Fruit fly (Drosophila melanogaster) whole organism, embryonic: Measurements from ENCODE around the gene IFT43.

Experiments used
- CG10147 ChIP-seq: fragments of 200-800 bp; sonication (Bioruptor generic); optimal IDR thresholded peaks from 2 replicates; lab custom pipeline; 2019; ENCODE audit warnings: missing biosample characterization, mild to moderate bottlenecking, missing genetic modification characterization, moderate library complexity
- CG10274 ChIP-seq: fragments of 200-800 bp; sonication (Bioruptor generic); optimal IDR thresholded peaks from 3 replicates; lab custom pipeline; 2017; ENCODE audit warnings: missing biosample characterization, mild to moderate bottlenecking, missing genetic modification characterization
- CG10959 ChIP-seq: fragments of 200-800 bp; sonication (Bioruptor generic); IDR thresholded peaks from 2 replicates; pipeline ENCODE4 v1.3.6; 2022; ENCODE audit warnings: missing biosample characterization, missing genetic modification characterization
- CG12155 ChIP-seq: fragments of 200-800 bp; sonication (Bioruptor generic); optimal IDR thresholded peaks from 3 replicates; lab custom pipeline; 2016; ENCODE audit warnings: missing biosample characterization, missing genetic modification characterization
- CG1233 ChIP-seq: fragments of 200-800 bp; sonication (Bioruptor generic); optimal IDR thresholded peaks from 4 replicates; lab custom pipeline; 2018; ENCODE audit warnings: missing biosample characterization, mild to moderate bottlenecking, missing genetic modification characterization
- CG12391 ChIP-seq: fragments of 200-800 bp; sonication (Bioruptor generic); optimal IDR thresholded peaks from 3 replicates; lab custom pipeline; 2018; ENCODE audit warnings: missing biosample characterization, mild to moderate bottlenecking, missing genetic modification characterization, moderate library complexity
- CG14965 ChIP-seq: fragments of 200-800 bp; sonication (Bioruptor generic); optimal IDR thresholded peaks from 2 replicates; lab custom pipeline; 2016; ENCODE audit warnings: missing biosample characterization, missing genetic modification characterization, borderline replicate concordance
- CG15601 ChIP-seq: fragments of 200-800 bp; sonication (Bioruptor generic); optimal IDR thresholded peaks from 3 replicates; lab custom pipeline; 2019; ENCODE audit warnings: missing biosample characterization, mild to moderate bottlenecking, missing genetic modification characterization, moderate library complexity
- CG17359 ChIP-seq: fragments of 200-800 bp; sonication (Bioruptor generic); optimal IDR thresholded peaks from 3 replicates; lab custom pipeline; 2018; ENCODE audit warnings: missing biosample characterization, mild to moderate bottlenecking, missing genetic modification characterization, moderate library complexity
- CG17612 ChIP-seq: fragments of 200-800 bp; sonication (Bioruptor generic); IDR thresholded peaks from 2 replicates; pipeline ENCODE4 v1.3.6; 2022; ENCODE audit warnings: missing biosample characterization, missing genetic modification characterization
- CG2199 ChIP-seq: fragments of 200-800 bp; sonication (Bioruptor generic); IDR thresholded peaks from 3 replicates; pipeline ENCODE4 v1.3.6; 2022; ENCODE audit warnings: missing biosample characterization, missing genetic modification characterization
- CG4820 ChIP-seq: fragments of 200-800 bp; sonication (Bioruptor generic); optimal IDR thresholded peaks from 3 replicates; lab custom pipeline; 2016; ENCODE audit warnings: missing biosample characterization, missing genetic modification characterization
- CG6654 ChIP-seq: fragments of 200-800 bp; sonication (Bioruptor generic); optimal IDR thresholded peaks from 2 replicates; lab custom pipeline; 2017; ENCODE audit warnings: missing biosample characterization, mild to moderate bottlenecking, missing genetic modification characterization
- CG6791 ChIP-seq: fragments of 200-800 bp; sonication (Bioruptor generic); IDR thresholded peaks from 3 replicates; pipeline ENCODE4 v1.3.6; 2022; ENCODE audit warnings: missing biosample characterization, missing genetic modification characterization; ENCODE audit not compliant: partially characterized antibody
- CG7556 ChIP-seq: fragments of 200-800 bp; sonication (Bioruptor generic); optimal IDR thresholded peaks from 2 replicates; lab custom pipeline; 2017; ENCODE audit warnings: missing biosample characterization, mild to moderate bottlenecking, missing genetic modification characterization
- Dek ChIP-seq: fragments of 200-800 bp; sonication (Bioruptor generic); optimal IDR thresholded peaks from 3 replicates; lab custom pipeline; 2019; ENCODE audit warnings: missing biosample characterization, mild to moderate bottlenecking, missing genetic modification characterization, moderate library complexity
- Dfd ChIP-seq, 2 experiments: fragments of >200 bp; optimal IDR thresholded peaks; 2 replicates each; lab custom pipeline; 2017; ENCODE audit warnings: missing biosample characterization in 2 of 2, missing genetic modification characterization in 2 of 2
- Dip3 ChIP-seq: fragments of 200-800 bp; sonication (Bioruptor generic); optimal IDR thresholded peaks from 3 replicates; lab custom pipeline; 2016; ENCODE audit warnings: missing biosample characterization, missing genetic modification characterization
- Doc3 ChIP-seq: fragments of 200-800 bp; sonication (Bioruptor generic); IDR thresholded peaks from 3 replicates; pipeline ENCODE4 v1.3.6; 2022; ENCODE audit warnings: missing biosample characterization, missing genetic modification characterization; ENCODE audit not compliant: partially characterized antibody
- E2f2 ChIP-seq: fragments of 200-800 bp; sonication (Bioruptor generic); IDR thresholded peaks from 2 replicates; pipeline ENCODE4 v1.3.6; 2022; ENCODE audit warnings: missing biosample characterization, missing genetic modification characterization
- Fer1 ChIP-seq: fragments of 200-800 bp; sonication (Bioruptor generic); optimal IDR thresholded peaks from 2 replicates; lab custom pipeline; 2017; ENCODE audit warnings: missing biosample characterization, mild to moderate bottlenecking, missing genetic modification characterization
- Fer2 ChIP-seq: fragments of 200-800 bp; sonication (Bioruptor generic); optimal IDR thresholded peaks from 2 replicates; lab custom pipeline; 2018; ENCODE audit warnings: missing biosample characterization, mild to moderate bottlenecking, missing genetic modification characterization, moderate library complexity
- HLH3B ChIP-seq: fragments of 200-800 bp; sonication (Bioruptor generic); IDR thresholded peaks from 2 replicates; pipeline ENCODE4 v1.3.6; 2022; ENCODE audit warnings: missing biosample characterization, missing genetic modification characterization
- HLH4C ChIP-seq: fragments of 200-800 bp; sonication (Bioruptor generic); IDR thresholded peaks from 3 replicates; pipeline ENCODE4 v1.3.6; 2022; ENCODE audit warnings: missing biosample characterization, missing genetic modification characterization; ENCODE audit not compliant: partially characterized antibody
- HmgZ ChIP-seq: fragments of 200-800 bp; sonication (Bioruptor generic); optimal IDR thresholded peaks from 2 replicates; lab custom pipeline; 2018; ENCODE audit warnings: missing biosample characterization, mild to moderate bottlenecking, missing genetic modification characterization
- NFAT ChIP-seq: fragments of 200-800 bp; sonication (Bioruptor generic); IDR thresholded peaks from 2 replicates; pipeline ENCODE4 v1.3.6; 2022; ENCODE audit warnings: missing biosample characterization, missing genetic modification characterization
- NfI ChIP-seq: fragments of 200-800 bp; sonication (Bioruptor generic); optimal IDR thresholded peaks from 3 replicates; lab custom pipeline; 2018; ENCODE audit warnings: missing biosample characterization, mild to moderate bottlenecking, missing genetic modification characterization, moderate library complexity
- Oli ChIP-seq: fragments of 200-800 bp; sonication (Bioruptor generic); optimal IDR thresholded peaks from 2 replicates; lab custom pipeline; 2018; ENCODE audit warnings: missing biosample characterization, mild to moderate bottlenecking, missing genetic modification characterization, moderate library complexity
- Ptx1 ChIP-seq: fragments of 200-800 bp; sonication (Bioruptor generic); IDR thresholded peaks from 2 replicates; pipeline ENCODE4 v1.3.6; 2022; ENCODE audit warnings: missing biosample characterization, missing genetic modification characterization
- Rx ChIP-seq: fragments of 200-800 bp; sonication (Bioruptor generic); IDR thresholded peaks from 2 replicates; pipeline ENCODE4 v1.3.6; 2022; ENCODE audit warnings: missing biosample characterization, missing genetic modification characterization
- Sry-β ChIP-seq: fragments of 200-800 bp; sonication (Bioruptor generic); optimal IDR thresholded peaks from 2 replicates; lab custom pipeline; 2018; ENCODE audit warnings: missing biosample characterization, mild to moderate bottlenecking, missing genetic modification characterization, moderate library complexity
- ara ChIP-seq: fragments of 200-800 bp; sonication (Bioruptor generic); IDR thresholded peaks from 2 replicates; pipeline ENCODE4 v1.3.6; 2022; ENCODE audit warnings: missing biosample characterization, missing genetic modification characterization
- fd64A ChIP-seq: fragments of 200-800 bp; sonication (Bioruptor generic); optimal IDR thresholded peaks from 3 replicates; lab custom pipeline; 2018; ENCODE audit warnings: missing biosample characterization, mild to moderate bottlenecking, missing genetic modification characterization
- grau ChIP-seq: fragments of 200-800 bp; optimal IDR thresholded peaks from 3 replicates; lab custom pipeline; 2019; ENCODE audit warnings: missing biosample characterization, mild to moderate bottlenecking, missing genetic modification characterization, moderate library complexity
- hb ChIP-seq: fragments of 200-800 bp; sonication (Bioruptor generic); IDR thresholded peaks from 3 replicates; pipeline ENCODE4 v1.3.6; 2022; ENCODE audit warnings: missing biosample characterization, missing genetic modification characterization; ENCODE audit not compliant: partially characterized antibody
- lbe ChIP-seq: fragments of 200-800 bp; sonication (Bioruptor generic); optimal IDR thresholded peaks from 2 replicates; lab custom pipeline; 2016; ENCODE audit warnings: missing biosample characterization, mild to moderate bottlenecking, missing genetic modification characterization
- onecut ChIP-seq: fragments of 200-800 bp; sonication (Bioruptor generic); IDR thresholded peaks from 2 replicates; pipeline ENCODE4 v1.3.6; 2022; ENCODE audit warnings: missing biosample characterization, missing genetic modification characterization
- peb ChIP-seq: fragments of 200-800 bp; sonication (Bioruptor generic); IDR thresholded peaks from 2 replicates; pipeline ENCODE4 v1.3.6; 2022; ENCODE audit warnings: missing biosample characterization, missing genetic modification characterization
- phol ChIP-seq: fragments of 200-800 bp; sonication (Bioruptor generic); optimal IDR thresholded peaks from 3 replicates; lab custom pipeline; 2018; ENCODE audit warnings: missing biosample characterization, mild to moderate bottlenecking, missing genetic modification characterization, moderate library complexity
- rib ChIP-seq: fragments of 200-800 bp; sonication (Bioruptor generic); IDR thresholded peaks from 2 replicates; pipeline ENCODE4 v1.3.6; 2022; ENCODE audit warnings: missing biosample characterization, missing genetic modification characterization
- sima ChIP-seq: fragments of 200-800 bp; sonication (Bioruptor generic); optimal IDR thresholded peaks from 2 replicates; lab custom pipeline; 2016; ENCODE audit warnings: missing biosample characterization, missing genetic modification characterization
- sna ChIP-seq: fragments of 200-800 bp; sonication (Bioruptor generic); IDR thresholded peaks from 2 replicates; pipeline ENCODE4 v1.3.6; 2022; ENCODE audit warnings: missing biosample characterization, missing genetic modification characterization; ENCODE audit not compliant: partially characterized antibody
- ssp ChIP-seq: fragments of 200-800 bp; sonication (Bioruptor generic); IDR thresholded peaks from 2 replicates; pipeline ENCODE4 v1.3.6; 2022; ENCODE audit warnings: missing biosample characterization, missing genetic modification characterization
- sug ChIP-seq: fragments of 200-800 bp; optimal IDR thresholded peaks from 2 replicates; lab custom pipeline; 2019; ENCODE audit warnings: missing biosample characterization, mild to moderate bottlenecking, missing genetic modification characterization, moderate library complexity
- toy ChIP-seq: fragments of 200-800 bp; sonication (Bioruptor generic); IDR thresholded peaks from 2 replicates; pipeline ENCODE4 v1.3.6; 2022; ENCODE audit warnings: missing biosample characterization, missing genetic modification characterization
- twi ChIP-seq: fragments of 200-800 bp; optimal IDR thresholded peaks from 2 replicates; lab custom pipeline; 2019; ENCODE audit warnings: missing biosample characterization, mild to moderate bottlenecking, missing genetic modification characterization, moderate library complexity
- usp ChIP-seq: fragments of >200 bp; optimal IDR thresholded peaks from 2 replicates; lab custom pipeline; 2017; ENCODE audit warnings: missing biosample characterization, missing genetic modification characterization
- zen2 ChIP-seq: fragments of 200-800 bp; sonication (Bioruptor generic); IDR thresholded peaks from 3 replicates; pipeline ENCODE4 v1.3.6; 2022; ENCODE audit warnings: missing biosample characterization, missing genetic modification characterization; ENCODE audit not compliant: partially characterized antibody

Gene IFT43

dm6 chr2L:12720430-12721396 is 25.9 kb upstream of the IFT43 start (continued):
- peak; percentile 61 for TF ChIP-seq onecut (GFP tag; lab: Robert Waterston, UW)
- TF ChIP-seq rib (GFP tag; lab: Robert Waterston, UW) = peak; percentile 17; the same call in 1 of the 2 replicates
- peak; percentile 18; the same call in 1 of the 2 replicates for TF ChIP-seq peb (GFP tag; lab: Robert Waterston, UW)
- peak; percentile 47 for TF ChIP-seq CG12391 (tag; lab: Kevin White, UChicago)
- TF ChIP-seq CG10147 = peak; percentile 29
- no peak for TF ChIP-seq lbe (GFP tag; lab: Kevin White, UChicago)
- peak; percentile 60 for TF ChIP-seq ara (GFP tag; lab: Robert Waterston, UW)
- TF ChIP-seq Dfd (GFP tag; optimal IDR thresholded peaks at IDR 0.05; lab: Kevin White, UChicago) = no peak
- TF ChIP-seq NFAT = 0 out of 2 replicates have a peak, but pooled peaks have one; percentile 4
- TF ChIP-seq NfI = peak; percentile 17
- no peak for TF ChIP-seq usp (GFP tag; lab: Kevin White, UChicago)
- 0 out of 2 replicates have a peak, but pooled peaks have one; percentile 9 for TF ChIP-seq CG17612 (GFP tag; lab: Robert Waterston, UW)
- TF ChIP-seq Dip3 (GFP tag; lab: Kevin White, UChicago) = peak; percentile 28
- TF ChIP-seq CG2199 = peak; percentile 13; the same call in 1 of the 3 replicates
- TF ChIP-seq CG14965 (GFP tag; lab: Kevin White, UChicago) = no peak
- peak; percentile 32 for TF ChIP-seq HmgZ (tag; lab: Kevin White, UChicago)
- peak; percentile 19 for TF ChIP-seq CG15601
- peak; percentile 39 for TF ChIP-seq CG7556 (GFP tag; lab: Kevin White, UChicago)
- TF ChIP-seq hb (GFP tag; lab: Robert Waterston, UW) = no peak
- no peak for TF ChIP-seq zen2
- TF ChIP-seq Sry-β = no peak
- no peak for TF ChIP-seq ssp
- TF ChIP-seq HLH3B (GFP tag; lab: Robert Waterston, UW) = peak; percentile 61
- TF ChIP-seq HLH4C (GFP tag; lab: Robert Waterston, UW) = no peak
- TF ChIP-seq twi (tag; lab: Kevin White, UChicago) = no peak
- peak; percentile 96 for TF ChIP-seq grau (tag; lab: Kevin White, UChicago)
- TF ChIP-seq Oli = peak; percentile 17
- TF ChIP-seq sna (GFP tag; lab: Robert Waterston, UW) = no peak
- peak; percentile 62 for TF ChIP-seq CG17359 (tag; lab: Kevin White, UChicago)
- peak; percentile 65 for TF ChIP-seq CG1233
- TF ChIP-seq sima (GFP tag; lab: Kevin White, UChicago) = no peak
- no peak for TF ChIP-seq fd64A (GFP tag; lab: Kevin White, UChicago)
- TF ChIP-seq sug (tag; lab: Kevin White, UChicago) = peak; percentile 77
- no peak for TF ChIP-seq E2f2 (GFP tag; lab: Robert Waterston, UW)
- TF ChIP-seq CG4820 (GFP tag; lab: Kevin White, UChicago) = peak; percentile 34
- no peak for TF ChIP-seq CG6654 (GFP tag; lab: Kevin White, UChicago)
- no peak for TF ChIP-seq toy
- TF ChIP-seq Ptx1 (GFP tag; lab: Robert Waterston, UW) = 0 out of 2 replicates have a peak, but pooled peaks have one; percentile 43
- no peak for TF ChIP-seq CG12155
- peak; percentile 26; the same call in 1 of the 2 replicates for TF ChIP-seq Rx (GFP tag; lab: Robert Waterston, UW)
- TF ChIP-seq Dek = no peak
- peak; percentile 22; the same call in 1 of the 2 replicates for TF ChIP-seq CG10959 (GFP tag; lab: Robert Waterston, UW)
- no peak for TF ChIP-seq Doc3 (GFP tag; lab: Robert Waterston, UW)
- TF ChIP-seq CG6791 = no peak
- TF ChIP-seq Fer2 = no peak
- peak; percentile 63 for TF ChIP-seq phol (tag; lab: Kevin White, UChicago)
- TF ChIP-seq Fer1 (GFP tag; lab: Kevin White, UChicago) = peak; percentile 62
- no peak for TF ChIP-seq CG10274
